Worm (Caenorhabditis elegans): ENCODE data around the gene T26H8.4.

DNA sequence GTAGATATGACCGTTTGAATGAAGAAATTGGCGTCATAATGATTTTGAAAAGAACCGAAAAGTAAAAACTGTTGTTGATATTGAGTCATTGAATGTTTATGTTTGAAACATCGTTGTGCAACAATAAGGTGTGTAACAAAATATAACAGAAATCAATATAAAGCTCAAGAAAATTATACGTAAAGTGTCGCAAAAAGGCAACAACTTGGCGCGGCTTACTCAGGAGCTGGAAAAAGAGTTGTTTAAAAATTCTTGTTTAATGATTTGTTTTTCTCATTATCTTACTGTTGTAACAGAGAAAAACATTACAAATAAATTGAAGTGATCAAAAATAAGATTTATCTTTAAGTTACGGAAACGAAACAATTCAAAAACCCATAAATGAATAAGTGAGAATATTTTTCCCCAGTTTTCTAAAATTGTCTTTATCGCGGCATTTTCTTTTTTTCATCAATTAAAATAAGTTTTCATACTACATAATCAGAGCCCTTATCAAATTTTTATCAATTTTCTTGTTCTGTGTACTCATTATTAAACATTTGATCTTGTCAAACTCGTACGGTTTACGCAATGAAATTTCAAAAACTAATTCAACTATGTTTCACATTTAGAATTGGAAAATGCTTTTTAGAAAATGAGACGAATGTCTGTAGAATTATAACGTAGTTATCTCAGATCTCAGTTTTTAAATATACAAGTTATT, 21.3 kb upstream of the T26H8.4 start, which contains the start of gene ZK1037.6:
- no peak for TF ChIP-seq W03F9.2 (tag; optimal IDR thresholded peaks at IDR 0.05)
- no peak for TF ChIP-seq dao-5 (tag; optimal IDR thresholded peaks at IDR 0.05)
